Comparison of ENCODE assay signal across 5 fruit fly cellular contexts in the genomic region with DNA sequence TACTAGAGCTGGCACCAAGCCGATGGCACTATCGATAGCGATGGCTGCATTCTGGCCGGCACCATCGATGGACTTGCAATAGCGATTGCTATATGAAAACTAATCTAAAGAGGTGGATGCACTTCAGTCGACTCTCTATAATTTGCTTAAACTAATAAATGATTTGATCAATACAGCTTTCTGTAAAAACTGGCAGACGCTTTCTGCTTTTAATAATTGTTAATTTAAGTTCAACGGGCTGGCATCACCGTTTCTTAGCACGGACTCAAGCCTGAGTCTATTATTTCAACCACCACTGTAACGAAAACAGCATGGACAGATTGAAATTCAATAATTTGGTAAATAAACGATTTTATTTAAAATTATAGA.
A peak's percentile ranks its signal among the peaks of the same experiment; 100 is the strongest.
TF ChIP-seq lines count a peak whose summit lies in the region.

Gene Ras85D, minus strand, starts transcription at position 16 of the 369 bp plus-strand sequence.
Gene Rlb1, plus strand, starts transcription at position 276 of the 369 bp plus-strand sequence.

- peak; percentile 7 for TF ChIP-seq CTCF in whole organism, embryonic (GFP tag; optimal IDR thresholded peaks at IDR 0.05; lab: Kevin White, UChicago)

TF ChIP-seq in whole organism, adult, 20 proteins besides CTCF, POLR2A, EP300 and RAD21 (continues in another document):
- TF ChIP-seq CG7101 (tag; optimal IDR thresholded peaks at IDR 0.05; lab: Kevin White, UChicago) (peak; percentile 79), cnc (optimal IDR thresholded peaks at IDR 0.05; lab: Kevin White, UChicago) (no peak), kay (GFP tag; lab: Kevin White, UChicago; ENCODE audit: borderline replicate concordance) (no peak), Clk (GFP tag; optimal IDR thresholded peaks at IDR 0.05; lab: Kevin White, UChicago) (no peak), CG1620 (GFP tag; optimal IDR thresholded peaks at IDR 0.05; lab: Kevin White, UChicago) (peak; percentile 94), CG11617 (GFP tag; optimal IDR thresholded peaks at IDR 0.05; lab: Kevin White, UChicago) (peak; percentile 76), ovo (GFP tag; optimal IDR thresholded peaks at IDR 0.05; lab: Kevin White, UChicago) (peak; percentile 80), CG33017 (tag; optimal IDR thresholded peaks at IDR 0.05; lab: Kevin White, UChicago) (peak; percentile 49), toe (GFP tag; optimal IDR thresholded peaks at IDR 0.05; lab: Kevin White, UChicago) (peak; percentile 97), CG5204 (GFP tag; optimal IDR thresholded peaks at IDR 0.05; lab: Kevin White, UChicago) (no peak), CG14711 (tag; optimal IDR thresholded peaks at IDR 0.05; lab: Kevin White, UChicago) (peak; percentile 69), CG12768 (GFP tag; optimal IDR thresholded peaks at IDR 0.05; lab: Kevin White, UChicago) (peak; percentile 73), Mnt (GFP tag; optimal IDR thresholded peaks at IDR 0.05; lab: Kevin White, UChicago) (peak; percentile 87), pad (GFP tag; optimal IDR thresholded peaks at IDR 0.05; lab: Kevin White, UChicago) (peak; percentile 67), bab1 (GFP tag; optimal IDR thresholded peaks at IDR 0.05; lab: Kevin White, UChicago) (peak; percentile 65), CG7045 (GFP tag; optimal IDR thresholded peaks at IDR 0.05; lab: Kevin White, UChicago) (peak; percentile 76), Crg-1 (GFP tag; optimal IDR thresholded peaks at IDR 0.05; lab: Kevin White, UChicago) (peak; percentile 86)

TF ChIP-seq in whole organism, embryonic, 481 proteins besides CTCF, POLR2A, EP300 and RAD21 (continues in another document):
- TF ChIP-seq CG6765 (GFP tag; optimal IDR thresholded peaks at IDR 0.05; lab: Kevin White, UChicago) (peak; percentile 28), wdn (GFP tag; IDR thresholded peaks at IDR 0.05; lab: Robert Waterston, UW) (no peak), kah (GFP tag; optimal IDR thresholded peaks at IDR 0.05; lab: Kevin White, UChicago) (no peak), pnt (GFP tag; optimal IDR thresholded peaks at IDR 0.05; lab: Kevin White, UChicago) (peak; percentile 70), CG1602 (GFP tag; optimal IDR thresholded peaks at IDR 0.05; lab: Kevin White, UChicago) (peak; percentile 68), CG1603 (tag; optimal IDR thresholded peaks at IDR 0.05; lab: Kevin White, UChicago) (peak; percentile 72), CG4282 (GFP tag; optimal IDR thresholded peaks at IDR 0.05; lab: Kevin White, UChicago) (peak; percentile 68), dm (GFP tag; optimal IDR thresholded peaks at IDR 0.05; lab: Kevin White, UChicago) (peak; percentile 92), CG12104 (GFP tag; optimal IDR thresholded peaks at IDR 0.05; lab: Kevin White, UChicago) (peak; percentile 35), CG15073 (GFP tag; optimal IDR thresholded peaks at IDR 0.05; lab: Kevin White, UChicago) (peak; percentile 99), Hand (GFP tag; optimal IDR thresholded peaks at IDR 0.05; lab: Kevin White, UChicago) (no peak), Stat92E (GFP tag; optimal IDR thresholded peaks at IDR 0.05; lab: Kevin White, UChicago) (peak in 1 of 3 experiments; percentile 53), CG7987 (GFP tag; optimal IDR thresholded peaks at IDR 0.05; lab: Kevin White, UChicago) (peak; percentile 45), Bgb (GFP tag; IDR thresholded peaks at IDR 0.05; lab: Robert Waterston, UW; ENCODE audit: partially characterized antibody) (no peak), sna (GFP tag; IDR thresholded peaks at IDR 0.05; lab: Robert Waterston, UW; ENCODE audit: partially characterized antibody) (no peak), CG10274 (GFP tag; optimal IDR thresholded peaks at IDR 0.05; lab: Kevin White, UChicago) (no peak)

TF ChIP-seq in whole organism, prepupa, 60 proteins besides CTCF, POLR2A, EP300 and RAD21 (continues in another document):
- no peak for TF ChIP-seq CG1621 (tag; optimal IDR thresholded peaks at IDR 0.05; lab: Kevin White, UChicago)
- no peak for TF ChIP-seq Gug (GFP tag; IDR thresholded peaks at IDR 0.05; lab: Robert Waterston, UW)
- no peak for TF ChIP-seq svp (GFP tag; lab: Kevin White, UChicago)
- TF ChIP-seq CG8632 (GFP tag; optimal IDR thresholded peaks at IDR 0.05; lab: Kevin White, UChicago), result no peak
- no peak for TF ChIP-seq CG6808 (GFP tag; optimal IDR thresholded peaks at IDR 0.05; lab: Kevin White, UChicago)
- TF ChIP-seq CG31627 (GFP tag; optimal IDR thresholded peaks at IDR 0.05; lab: Kevin White, UChicago), result peak; percentile 84
- no peak for TF ChIP-seq OdsH (GFP tag; optimal IDR thresholded peaks at IDR 0.05; lab: Kevin White, UChicago)
- TF ChIP-seq Ets21C (GFP tag; optimal IDR thresholded peaks at IDR 0.05; lab: Kevin White, UChicago), result no peak
- TF ChIP-seq CG7368 (GFP tag; optimal IDR thresholded peaks at IDR 0.05; lab: Kevin White, UChicago), result no peak
- TF ChIP-seq CG34406 (GFP tag; optimal IDR thresholded peaks at IDR 0.05; lab: Kevin White, UChicago), result no peak
- TF ChIP-seq cyc (GFP tag; optimal IDR thresholded peaks at IDR 0.05; lab: Kevin White, UChicago), result peak; percentile 72
- no peak for TF ChIP-seq eg (GFP tag; IDR thresholded peaks at IDR 0.05; lab: Robert Waterston, UW)
- TF ChIP-seq Sox15 (GFP tag; optimal IDR thresholded peaks at IDR 0.05; lab: Kevin White, UChicago), result peak; percentile 58
- no peak for TF ChIP-seq Hr4 (GFP tag; optimal IDR thresholded peaks at IDR 0.05; lab: Kevin White, UChicago)
- peak; percentile 66 for TF ChIP-seq Eip78C (GFP tag; lab: Kevin White, UChicago)
- TF ChIP-seq net (GFP tag; optimal IDR thresholded peaks at IDR 0.05; lab: Kevin White, UChicago), result no peak
- peak; percentile 53 for TF ChIP-seq achi (GFP tag; optimal IDR thresholded peaks at IDR 0.05; lab: Kevin White, UChicago)
- no peak for TF ChIP-seq Eip75B (GFP tag; optimal IDR thresholded peaks at IDR 0.05; lab: Kevin White, UChicago)
- peak; percentile 54 for TF ChIP-seq CG11902 (GFP tag; optimal IDR thresholded peaks at IDR 0.05; lab: Kevin White, UChicago)
- TF ChIP-seq vri (GFP tag; optimal IDR thresholded peaks at IDR 0.05; lab: Kevin White, UChicago), result no peak

TF ChIP-seq in whole organism, pupa, 21 proteins besides CTCF, POLR2A, EP300 and RAD21:
- no peak for TF ChIP-seq CG12605 (GFP tag; IDR thresholded peaks at IDR 0.05; lab: Robert Waterston, UW)
- TF ChIP-seq Snoo (tag; optimal IDR thresholded peaks at IDR 0.05; lab: Kevin White, UChicago), result peak; percentile 23
- TF ChIP-seq EcR (GFP tag; optimal IDR thresholded peaks at IDR 0.05; lab: Kevin White, UChicago), result no peak
- peak; percentile 19 for TF ChIP-seq CG17806 (tag; optimal IDR thresholded peaks at IDR 0.05; lab: Kevin White, UChicago)
- peak; percentile 34 for TF ChIP-seq CG15710 (tag; optimal IDR thresholded peaks at IDR 0.05; lab: Kevin White, UChicago)
- TF ChIP-seq CG9948 (tag; optimal IDR thresholded peaks at IDR 0.05; lab: Kevin White, UChicago), result peak; percentile 9
- peak; percentile 33 for TF ChIP-seq CG8159 (tag; optimal IDR thresholded peaks at IDR 0.05; lab: Kevin White, UChicago)

TF ChIP-seq in whole organism, wandering third instar larva, 38 proteins besides CTCF, POLR2A, EP300 and RAD21 (continues in another document):
- peak; percentile 36 for TF ChIP-seq dsf (GFP tag; optimal IDR thresholded peaks at IDR 0.05; lab: Kevin White, UChicago; ENCODE audit: borderline replicate concordance)
- TF ChIP-seq Hnf4 (GFP tag; optimal IDR thresholded peaks at IDR 0.05; lab: Kevin White, UChicago), result peak; percentile 78
- peak; percentile 76 for TF ChIP-seq fru (GFP tag; optimal IDR thresholded peaks at IDR 0.05; lab: Kevin White, UChicago)
- TF ChIP-seq sage (GFP tag; optimal IDR thresholded peaks at IDR 0.05; lab: Kevin White, UChicago), result no peak
- no peak for TF ChIP-seq lola (GFP tag; optimal IDR thresholded peaks at IDR 0.05; lab: Kevin White, UChicago)
- TF ChIP-seq brk (GFP tag; optimal IDR thresholded peaks at IDR 0.05; lab: Kevin White, UChicago), result peak; percentile 64
- TF ChIP-seq rgr (GFP tag; optimal IDR thresholded peaks at IDR 0.05; lab: Kevin White, UChicago), result peak; percentile 70
- peak; percentile 68 for TF ChIP-seq Jra (GFP tag; optimal IDR thresholded peaks at IDR 0.05; lab: Kevin White, UChicago)
- no peak for TF ChIP-seq CG32264 (GFP tag; optimal IDR thresholded peaks at IDR 0.05; lab: Kevin White, UChicago)
- TF ChIP-seq ey (GFP tag; optimal IDR thresholded peaks at IDR 0.05; lab: Kevin White, UChicago), result peak; percentile 80
- peak in 1 of 2 experiments; percentile 81 for TF ChIP-seq foxo (GFP tag; optimal IDR thresholded peaks at IDR 0.05; lab: Kevin White, UChicago)
- no peak for TF ChIP-seq CrebA (GFP tag; optimal IDR thresholded peaks at IDR 0.05; lab: Kevin White, UChicago; ENCODE audit: borderline replicate concordance)
- peak; percentile 77 for TF ChIP-seq sv (GFP tag; optimal IDR thresholded peaks at IDR 0.05; lab: Kevin White, UChicago)
- TF ChIP-seq tai (GFP tag; optimal IDR thresholded peaks at IDR 0.05; lab: Kevin White, UChicago), result peak; percentile 93
- no peak for TF ChIP-seq GATAd (GFP tag; optimal IDR thresholded peaks at IDR 0.05; lab: Kevin White, UChicago)
- no peak for TF ChIP-seq Vsx2 (GFP tag; optimal IDR thresholded peaks at IDR 0.05; lab: Kevin White, UChicago; ENCODE audit: partially characterized antibody)
- TF ChIP-seq OdsH (GFP tag; optimal IDR thresholded peaks at IDR 0.05; lab: Kevin White, UChicago), result peak; percentile 37
- no peak for TF ChIP-seq Abd-B (GFP tag; optimal IDR thresholded peaks at IDR 0.05; lab: Kevin White, UChicago)
- TF ChIP-seq Sp1 (GFP tag; optimal IDR thresholded peaks at IDR 0.05; lab: Kevin White, UChicago), result peak; percentile 49
- TF ChIP-seq Mio (GFP tag; optimal IDR thresholded peaks at IDR 0.05; lab: Kevin White, UChicago), result no peak
- TF ChIP-seq Dif (GFP tag; optimal IDR thresholded peaks at IDR 0.05; lab: Kevin White, UChicago; ENCODE audit: partially characterized antibody), result no peak
- TF ChIP-seq HLH106 (tag; optimal IDR thresholded peaks at IDR 0.05; lab: Kevin White, UChicago), result peak; percentile 77
- TF ChIP-seq pan (optimal IDR thresholded peaks at IDR 0.05; lab: Kevin White, UChicago), result no peak
- TF ChIP-seq jim (GFP tag; optimal IDR thresholded peaks at IDR 0.05; lab: Kevin White, UChicago), result peak; percentile 7
- peak; percentile 50 for TF ChIP-seq CG9705 (GFP tag; optimal IDR thresholded peaks at IDR 0.05; lab: Kevin White, UChicago)
- no peak for TF ChIP-seq N (GFP tag; optimal IDR thresholded peaks at IDR 0.05; lab: Kevin White, UChicago)
- no peak for TF ChIP-seq Rel (GFP tag; optimal IDR thresholded peaks at IDR 0.05; lab: Kevin White, UChicago)
- peak; percentile 21 for TF ChIP-seq Rel (tag; optimal IDR thresholded peaks at IDR 0.05; lab: Kevin White, UChicago)
- TF ChIP-seq Hr83 (GFP tag; optimal IDR thresholded peaks at IDR 0.05; lab: Kevin White, UChicago; ENCODE audit: poor library complexity, severe bottlenecking), result peak; percentile 18
- TF ChIP-seq dmrt93B (GFP tag; optimal IDR thresholded peaks at IDR 0.05; lab: Kevin White, UChicago), result no peak
- TF ChIP-seq Myc (optimal IDR thresholded peaks at IDR 0.05; lab: Kevin White, UChicago), result peak; percentile 45
- TF ChIP-seq usp (GFP tag; optimal IDR thresholded peaks at IDR 0.05; lab: Kevin White, UChicago), result no peak
- TF ChIP-seq woc (GFP tag; optimal IDR thresholded peaks at IDR 0.05; lab: Kevin White, UChicago), result peak; percentile 57
